Fruit fly (Drosophila melanogaster) whole organism, embryonic: Measurements from ENCODE around the gene CG14676.

Experiments
- Bgb ChIP-seq: fragments of 200-800 bp; sonication (Bioruptor generic); IDR thresholded peaks from 2 replicates; pipeline ENCODE4 v1.3.6; 2022; ENCODE audit warnings: missing biosample characterization, missing genetic modification characterization; ENCODE audit not compliant: partially characterized antibody
- CG10543 ChIP-seq: fragments of 200-800 bp; sonication (Bioruptor generic); optimal IDR thresholded peaks from 3 replicates; lab custom pipeline; 2017; ENCODE audit warnings: missing biosample characterization, mild to moderate bottlenecking, missing genetic modification characterization, moderate library complexity
- CG11695 ChIP-seq: fragments of 200-800 bp; sonication (Bioruptor generic); IDR thresholded peaks from 3 replicates; pipeline ENCODE4 v1.3.6; 2022; ENCODE audit warnings: missing biosample characterization, missing genetic modification characterization
- CG12659 ChIP-seq: fragments of 200-800 bp; sonication (Bioruptor generic); optimal IDR thresholded peaks from 3 replicates; lab custom pipeline; 2017; ENCODE audit warnings: mild to moderate bottlenecking, missing biosample characterization, missing genetic modification reagents, missing genetic modification characterization
- CG13287 ChIP-seq: fragments of 200-800 bp; sonication (Bioruptor generic); IDR thresholded peaks from 2 replicates; pipeline ENCODE4 v1.3.6; 2022; ENCODE audit warnings: missing biosample characterization, missing genetic modification characterization; ENCODE audit not compliant: partially characterized antibody
- CG17186 ChIP-seq: fragments of 200-800 bp; sonication (Bioruptor generic); optimal IDR thresholded peaks from 3 replicates; lab custom pipeline; 2017; ENCODE audit warnings: missing biosample characterization, missing genetic modification reagents, missing genetic modification characterization
- CG2116 ChIP-seq: fragments of 200-800 bp; sonication (Bioruptor generic); optimal IDR thresholded peaks from 3 replicates; lab custom pipeline; 2018; ENCODE audit warnings: missing biosample characterization, mild to moderate bottlenecking, missing genetic modification characterization
- CG3847 ChIP-seq: fragments of 200-800 bp; sonication (Bioruptor generic); IDR thresholded peaks from 2 replicates; pipeline ENCODE4 v1.3.6; 2022; ENCODE audit warnings: missing biosample characterization, missing genetic modification characterization
- CG4617 ChIP-seq: fragments of 200-800 bp; sonication (Bioruptor generic); optimal IDR thresholded peaks from 3 replicates; lab custom pipeline; 2016; ENCODE audit warnings: missing biosample characterization, missing genetic modification characterization, borderline replicate concordance
- CG6791 ChIP-seq: fragments of 200-800 bp; sonication (Bioruptor generic); IDR thresholded peaks from 3 replicates; pipeline ENCODE4 v1.3.6; 2022; ENCODE audit warnings: missing biosample characterization, missing genetic modification characterization; ENCODE audit not compliant: partially characterized antibody
- CG6813 ChIP-seq: fragments of 200-800 bp; sonication (Bioruptor generic); optimal IDR thresholded peaks from 2 replicates; lab custom pipeline; 2017; ENCODE audit warnings: missing biosample characterization, missing genetic modification characterization, mild to moderate bottlenecking, moderate library complexity, missing genetic modification reagents
- CG7987 ChIP-seq: fragments of 200-800 bp; sonication (Bioruptor generic); optimal IDR thresholded peaks from 2 replicates; lab custom pipeline; 2018; ENCODE audit warnings: missing biosample characterization, mild to moderate bottlenecking, missing genetic modification characterization, moderate library complexity
- Deaf1 ChIP-seq: fragments of 200-800 bp; optimal IDR thresholded peaks from 3 replicates; lab custom pipeline; 2019; ENCODE audit warnings: missing biosample characterization, mild to moderate bottlenecking, missing genetic modification characterization, moderate library complexity
- Dll ChIP-seq: fragments of 200-800 bp; sonication (Bioruptor generic); IDR thresholded peaks from 4 replicates; pipeline ENCODE4 v1.3.6; 2022; ENCODE audit warnings: missing biosample characterization, missing genetic modification characterization; ENCODE audit not compliant: partially characterized antibody
- Dp ChIP-seq: fragments of 200-800 bp; sonication (Bioruptor generic); optimal IDR thresholded peaks from 2 replicates; lab custom pipeline; 2018; ENCODE audit warnings: missing biosample characterization, mild to moderate bottlenecking, missing genetic modification characterization, moderate library complexity
- Dref ChIP-seq: fragments of 200-800 bp; sonication (Bioruptor generic); IDR thresholded peaks from 2 replicates; pipeline ENCODE4 v1.3.6; 2022; ENCODE audit warnings: missing biosample characterization, missing genetic modification characterization
- E2f2 ChIP-seq: fragments of 200-800 bp; sonication (Bioruptor generic); IDR thresholded peaks from 2 replicates; pipeline ENCODE4 v1.3.6; 2022; ENCODE audit warnings: missing biosample characterization, missing genetic modification characterization
- Ets97D ChIP-seq: fragments of 200-800 bp; sonication (Bioruptor generic); optimal IDR thresholded peaks from 3 replicates; lab custom pipeline; 2016; ENCODE audit warnings: missing biosample characterization, missing genetic modification characterization
- HLH4C ChIP-seq: fragments of 200-800 bp; sonication (Bioruptor generic); IDR thresholded peaks from 3 replicates; pipeline ENCODE4 v1.3.6; 2022; ENCODE audit warnings: missing biosample characterization, missing genetic modification characterization; ENCODE audit not compliant: partially characterized antibody
- HmgZ ChIP-seq: fragments of 200-800 bp; sonication (Bioruptor generic); optimal IDR thresholded peaks from 2 replicates; lab custom pipeline; 2018; ENCODE audit warnings: missing biosample characterization, mild to moderate bottlenecking, missing genetic modification characterization
- MBD-R2 ChIP-seq: fragments of 200-800 bp; sonication (Bioruptor generic); IDR thresholded peaks from 2 replicates; pipeline ENCODE4 v1.3.6; 2022; ENCODE audit warnings: missing biosample characterization, missing genetic modification characterization
- MESR4 ChIP-seq: fragments of 200-800 bp; sonication (Bioruptor generic); optimal IDR thresholded peaks from 2 replicates; lab custom pipeline; 2018; ENCODE audit warnings: missing biosample characterization, mild to moderate bottlenecking, missing genetic modification characterization, moderate library complexity
- Myb ChIP-seq: fragments of 200-800 bp; sonication (Bioruptor generic); optimal IDR thresholded peaks from 2 replicates; lab custom pipeline; 2016; ENCODE audit warnings: missing biosample characterization, missing genetic modification characterization
- Optix ChIP-seq: fragments of 200-800 bp; sonication (Bioruptor generic); IDR thresholded peaks from 3 replicates; pipeline ENCODE4 v1.3.6; 2022; ENCODE audit warnings: missing biosample characterization, missing genetic modification characterization
- PHDP ChIP-seq: fragments of 200-800 bp; sonication (Bioruptor generic); optimal IDR thresholded peaks from 3 replicates; lab custom pipeline; 2018; ENCODE audit warnings: missing biosample characterization, mild to moderate bottlenecking, missing genetic modification characterization, moderate library complexity
- Rfx ChIP-seq: fragments of 200-800 bp; sonication (Bioruptor generic); IDR thresholded peaks from 2 replicates; pipeline ENCODE4 v1.3.6; 2022; ENCODE audit warnings: missing biosample characterization, missing genetic modification characterization
- Scr ChIP-seq: fragments of 200-800 bp; sonication (Bioruptor generic); IDR thresholded peaks from 2 replicates; pipeline ENCODE4 v1.3.6; 2022; ENCODE audit warnings: missing biosample characterization, missing genetic modification characterization; ENCODE audit not compliant: partially characterized antibody
- Sry-δ ChIP-seq: fragments of 200-800 bp; sonication (Bioruptor generic); optimal IDR thresholded peaks from 2 replicates; lab custom pipeline; 2016; ENCODE audit warnings: missing biosample characterization, missing genetic modification characterization
- ac ChIP-seq: fragments of 200-800 bp; sonication (Bioruptor generic); optimal IDR thresholded peaks from 3 replicates; lab custom pipeline; 2017; ENCODE audit warnings: missing biosample characterization, mild to moderate bottlenecking, missing genetic modification characterization
- bbx ChIP-seq: fragments of 200-800 bp; sonication (Bioruptor generic); IDR thresholded peaks from 2 replicates; pipeline ENCODE4 v1.3.6; 2022; ENCODE audit warnings: missing biosample characterization, missing genetic modification characterization; ENCODE audit not compliant: partially characterized antibody
- eyg ChIP-seq: fragments of 200-800 bp; sonication (Bioruptor generic); optimal IDR thresholded peaks from 3 replicates; lab custom pipeline; 2016; ENCODE audit warnings: missing biosample characterization, missing genetic modification characterization
- gfzf ChIP-seq: fragments of 200-800 bp; sonication (Bioruptor generic); optimal IDR thresholded peaks from 2 replicates; lab custom pipeline; 2016; ENCODE audit warnings: missing biosample characterization, mild to moderate bottlenecking, missing genetic modification characterization, moderate library complexity
- h ChIP-seq: fragments of >200 bp; optimal IDR thresholded peaks from 2 replicates; lab custom pipeline; 2017
- her ChIP-seq: fragments of 200-800 bp; sonication (Bioruptor generic); optimal IDR thresholded peaks from 2 replicates; lab custom pipeline; 2016; ENCODE audit warnings: missing biosample characterization, missing genetic modification characterization
- nerfin-2 ChIP-seq: fragments of 200-800 bp; sonication (Bioruptor generic); IDR thresholded peaks from 2 replicates; pipeline ENCODE4 v1.3.6; 2022; ENCODE audit warnings: missing biosample characterization, missing genetic modification characterization; ENCODE audit not compliant: partially characterized antibody
- pzg ChIP-seq: fragments of 200-800 bp; sonication (Bioruptor generic); optimal IDR thresholded peaks from 3 replicates; lab custom pipeline; 2018; ENCODE audit warnings: missing biosample characterization, mild to moderate bottlenecking, missing genetic modification characterization, moderate library complexity
- slbo ChIP-seq: fragments of 200-800 bp; sonication (Bioruptor generic); IDR thresholded peaks from 2 replicates; pipeline ENCODE4 v1.3.6; 2022; ENCODE audit warnings: missing biosample characterization, missing genetic modification characterization
- stwl ChIP-seq: fragments of 200-800 bp; sonication (Bioruptor generic); optimal IDR thresholded peaks from 3 replicates; lab custom pipeline; 2018; ENCODE audit warnings: missing biosample characterization, mild to moderate bottlenecking, missing genetic modification characterization, moderate library complexity
- trem ChIP-seq: fragments of 200-800 bp; optimal IDR thresholded peaks from 3 replicates; lab custom pipeline; 2019; ENCODE audit warnings: missing biosample characterization, mild to moderate bottlenecking, missing genetic modification characterization, moderate library complexity
- twi ChIP-seq: fragments of 200-800 bp; optimal IDR thresholded peaks from 2 replicates; lab custom pipeline; 2019; ENCODE audit warnings: missing biosample characterization, mild to moderate bottlenecking, missing genetic modification characterization, moderate library complexity
- tx ChIP-seq: fragments of 200-800 bp; sonication (Bioruptor generic); optimal IDR thresholded peaks from 2 replicates; lab custom pipeline; 2016; ENCODE audit warnings: missing biosample characterization, missing genetic modification characterization
- unc-4 ChIP-seq: fragments of 200-800 bp; sonication (Bioruptor generic); IDR thresholded peaks from 2 replicates; pipeline ENCODE4 v1.3.6; 2022; ENCODE audit warnings: missing biosample characterization, missing genetic modification characterization; ENCODE audit not compliant: partially characterized antibody

CG14676 gene

dm6 chr3R:5821243-5821642 lies 25.8 kb upstream of the CG14676 start, which contains the start of gene Hpr1 (continued):
- TF ChIP-seq CG4617 (GFP tag; lab: Kevin White, UChicago) (peak; percentile 68), CG3847 (GFP tag; lab: Robert Waterston, UW) (0 out of 2 replicates have a peak, but pooled peaks have one; percentile 25), Sry-δ (GFP tag; lab: Kevin White, UChicago) (peak; percentile 42), twi (tag; lab: Kevin White, UChicago) (no peak), CG10543 (GFP tag; lab: Kevin White, UChicago) (no peak), CG11695 (GFP tag; lab: Robert Waterston, UW) (no peak), gfzf (peak; percentile 41), Dll (GFP tag; lab: Robert Waterston, UW) (peak; percentile 52; the same call in 1 of the 4 replicates), unc-4 (GFP tag; lab: Robert Waterston, UW) (peak; percentile 47; the same call in 1 of the 2 replicates), slbo (GFP tag; lab: Robert Waterston, UW) (no peak), MESR4 (GFP tag; lab: Kevin White, UChicago) (peak; percentile 36), Scr (GFP tag; lab: Robert Waterston, UW) (peak; percentile 58), E2f2 (peak; percentile 93), MBD-R2 (GFP tag; lab: Robert Waterston, UW) (peak; percentile 81), trem (tag; lab: Kevin White, UChicago) (peak; percentile 99), CG12659 (GFP tag; lab: Kevin White, UChicago) (peak; percentile 0), HmgZ (tag; lab: Kevin White, UChicago) (no peak), Ets97D (peak; percentile 33), Deaf1 (no peak), Rfx (GFP tag; lab: Robert Waterston, UW) (no peak), Optix (no peak), tx (no peak), bbx (GFP tag; lab: Robert Waterston, UW) (peak; percentile 49; the same call in 1 of the 2 replicates), ac (no peak), CG13287 (GFP tag; lab: Robert Waterston, UW) (peak; percentile 61), CG2116 (GFP tag; lab: Kevin White, UChicago) (peak; percentile 57), Dref (peak; percentile 77), pzg (peak; percentile 54), eyg (no peak), CG6791 (GFP tag; lab: Robert Waterston, UW) (peak; percentile 60; the same call in 2 of the 3 replicates), stwl (peak; percentile 68), h (lab: Kevin White, UChicago) (no peak), CG6813 (GFP tag; lab: Kevin White, UChicago) (no peak), PHDP (no peak), Dp (GFP tag; lab: Kevin White, UChicago) (peak; percentile 89), HLH4C (GFP tag; lab: Robert Waterston, UW) (peak; percentile 60), CG7987 (GFP tag; lab: Kevin White, UChicago) (no peak), Bgb (GFP tag; lab: Robert Waterston, UW) (peak; percentile 29; the same call in 1 of the 2 replicates), nerfin-2 (GFP tag; lab: Robert Waterston, UW) (peak; percentile 48; the same call in 1 of the 2 replicates), her (GFP tag; lab: Kevin White, UChicago) (no peak), Myb (GFP tag; lab: Kevin White, UChicago) (peak; percentile 31), CG17186 (GFP tag; lab: Kevin White, UChicago) (peak; percentile 84)
